Worm (Caenorhabditis elegans) whole organism, L3 larva: Measurements from ENCODE around the gene ZC513.3.

ENCODE experiments used
- fos-1 ChIP-seq: fragments of 150-350 bp; optimal IDR thresholded peaks from 2 replicates; lab custom pipeline; 2014; ENCODE audit warnings: missing biosample characterization, missing genetic modification characterization
- hmg-11 ChIP-seq: sonication (generic microtip); optimal IDR thresholded peaks from 2 replicates; lab custom pipeline; 2016; ENCODE audit warnings: missing genetic modification characterization, missing compliant biosample characterization
- nhr-12 ChIP-seq: fragments of 150-350 bp; optimal IDR thresholded peaks from 2 replicates; lab custom pipeline; 2014; ENCODE audit warnings: missing biosample characterization, missing genetic modification characterization
- nhr-23 ChIP-seq: fragments of 150-350 bp; optimal IDR thresholded peaks from 2 replicates; lab custom pipeline; 2014; ENCODE audit warnings: missing biosample characterization, missing genetic modification reagents, missing genetic modification characterization
- nhr-76 ChIP-seq: fragments of 150-350 bp; sonication (generic microtip); optimal IDR thresholded peaks from 5 replicates; lab custom pipeline; 2014; ENCODE audit warnings: missing biosample characterization, missing genetic modification characterization
- nhr-77 ChIP-seq: fragments of 150-350 bp; optimal IDR thresholded peaks from 2 replicates; lab custom pipeline; 2014; ENCODE audit warnings: missing biosample characterization, missing genetic modification characterization
- skn-1 ChIP-seq: fragments of 150-350 bp; optimal IDR thresholded peaks from 2 replicates; lab custom pipeline; 2014; ENCODE audit warnings: missing biosample characterization, missing genetic modification characterization
- snpc-4 ChIP-seq: fragments of 150-350 bp; optimal IDR thresholded peaks from 2 replicates; lab custom pipeline; 2014; ENCODE audit warnings: missing biosample characterization, missing genetic modification characterization
- zag-1 ChIP-seq: fragments of 150-350 bp; optimal IDR thresholded peaks from 2 replicates; lab custom pipeline; 2014; ENCODE audit warnings: missing biosample characterization, missing genetic modification characterization
- ztf-4 ChIP-seq: fragments of 150-350 bp; optimal IDR thresholded peaks from 2 replicates; lab custom pipeline; 2014; ENCODE audit warnings: missing biosample characterization, missing genetic modification characterization

ce11 chrV:8046706-8047105, at the start of gene ZC513.3:
- no peak for TF ChIP-seq zag-1 (tag; lab: Kevin White, UChicago)
- no peak for TF ChIP-seq nhr-12 (tag; lab: Kevin White, UChicago)
- TF ChIP-seq hmg-11 (tag; lab: Kevin White, UChicago), result no peak
- TF ChIP-seq skn-1 (tag; lab: Kevin White, UChicago), result no peak
- no peak for TF ChIP-seq nhr-76 (tag; lab: Kevin White, UChicago)
- no peak for TF ChIP-seq ztf-4 (tag; lab: Kevin White, UChicago)
- no peak for TF ChIP-seq nhr-23 (tag; lab: Kevin White, UChicago)
- no peak for TF ChIP-seq snpc-4
- no peak for TF ChIP-seq nhr-77 (tag; lab: Kevin White, UChicago)
- TF ChIP-seq fos-1 (tag; lab: Kevin White, UChicago), result no peak
